Fruit fly (Drosophila melanogaster) whole organism, embryonic: Measurements from ENCODE around the gene Pxd.
A peak's percentile ranks its signal among the peaks of the same experiment; 100 is the strongest.

Experiments
- Abd-B ChIP-seq: fragments of 200-800 bp; sonication (Bioruptor generic); optimal IDR thresholded peaks from 2 replicates; lab custom pipeline; 2018; ENCODE audit warnings: missing biosample characterization, mild to moderate bottlenecking, missing genetic modification characterization, moderate library complexity
- Atf-2 ChIP-seq: fragments of 200-800 bp; sonication (Bioruptor generic); optimal IDR thresholded peaks from 2 replicates; lab custom pipeline; 2016; ENCODE audit warnings: missing biosample characterization, missing genetic modification characterization
- BtbVII ChIP-seq: fragments of 200-800 bp; sonication (Bioruptor generic); optimal IDR thresholded peaks from 3 replicates; lab custom pipeline; 2017; ENCODE audit warnings: missing biosample characterization, mild to moderate bottlenecking, missing genetic modification characterization
- CG1024 ChIP-seq: fragments of 200-800 bp; sonication (Bioruptor generic); IDR thresholded peaks from 2 replicates; pipeline ENCODE4 v1.3.6; 2022; ENCODE audit warnings: missing biosample characterization, missing genetic modification characterization
- CG10979 ChIP-seq: fragments of 200-800 bp; sonication (Bioruptor generic); optimal IDR thresholded peaks from 2 replicates; lab custom pipeline; 2018; ENCODE audit warnings: missing biosample characterization, mild to moderate bottlenecking, missing genetic modification characterization, moderate library complexity
- CG11085 ChIP-seq: fragments of 200-800 bp; sonication (Bioruptor generic); IDR thresholded peaks from 2 replicates; pipeline ENCODE4 v1.3.6; 2022; ENCODE audit warnings: missing biosample characterization, missing genetic modification characterization
- CG12071 ChIP-seq: fragments of 200-800 bp; sonication (Bioruptor generic); optimal IDR thresholded peaks from 3 replicates; lab custom pipeline; 2018; ENCODE audit warnings: missing biosample characterization, mild to moderate bottlenecking, missing genetic modification characterization
- CG1233 ChIP-seq: fragments of 200-800 bp; sonication (Bioruptor generic); optimal IDR thresholded peaks from 4 replicates; lab custom pipeline; 2018; ENCODE audit warnings: missing biosample characterization, mild to moderate bottlenecking, missing genetic modification characterization
- CG13424 ChIP-seq: fragments of 200-800 bp; sonication (Bioruptor generic); optimal IDR thresholded peaks from 2 replicates; lab custom pipeline; 2019; ENCODE audit warnings: missing biosample characterization, mild to moderate bottlenecking, missing genetic modification characterization, moderate library complexity
- CG14965 ChIP-seq: fragments of 200-800 bp; sonication (Bioruptor generic); optimal IDR thresholded peaks from 2 replicates; lab custom pipeline; 2016; ENCODE audit warnings: missing biosample characterization, missing genetic modification characterization, borderline replicate concordance
- CG16863 ChIP-seq: fragments of 200-800 bp; sonication (Bioruptor generic); optimal IDR thresholded peaks from 3 replicates; lab custom pipeline; 2016; ENCODE audit warnings: missing biosample characterization, missing genetic modification characterization
- CG17359 ChIP-seq: fragments of 200-800 bp; sonication (Bioruptor generic); optimal IDR thresholded peaks from 3 replicates; lab custom pipeline; 2018; ENCODE audit warnings: missing biosample characterization, mild to moderate bottlenecking, missing genetic modification characterization, moderate library complexity
- CG17361 ChIP-seq: fragments of 200-800 bp; sonication (Bioruptor generic); IDR thresholded peaks from 3 replicates; pipeline ENCODE4 v1.3.6; 2022; ENCODE audit warnings: missing biosample characterization, missing genetic modification characterization
- CG2678 ChIP-seq: fragments of 200-800 bp; sonication (Bioruptor generic); optimal IDR thresholded peaks from 3 replicates; lab custom pipeline; 2019; ENCODE audit warnings: missing biosample characterization, mild to moderate bottlenecking, missing genetic modification characterization, moderate library complexity
- CG3163 ChIP-seq: fragments of 200-800 bp; sonication (Bioruptor generic); optimal IDR thresholded peaks from 3 replicates; lab custom pipeline; 2016; ENCODE audit warnings: missing biosample characterization, missing genetic modification characterization
- CG34422 ChIP-seq: fragments of 200-800 bp; sonication (Bioruptor generic); IDR thresholded peaks from 3 replicates; pipeline ENCODE4 v1.3.6; 2022; ENCODE audit warnings: missing biosample characterization, missing genetic modification characterization
- CG3995 ChIP-seq: fragments of 200-800 bp; sonication (Bioruptor generic); optimal IDR thresholded peaks from 3 replicates; lab custom pipeline; 2016; ENCODE audit warnings: missing biosample characterization, missing genetic modification characterization
- CG4328 ChIP-seq: fragments of 200-800 bp; sonication (Bioruptor generic); optimal IDR thresholded peaks from 3 replicates; lab custom pipeline; 2017; ENCODE audit warnings: missing biosample characterization, missing genetic modification reagents, missing genetic modification characterization
- CG4360 ChIP-seq: fragments of 200-800 bp; sonication (Bioruptor generic); IDR thresholded peaks from 2 replicates; pipeline ENCODE4 v1.3.6; 2022; ENCODE audit warnings: missing biosample characterization, missing genetic modification characterization
- CG43689 ChIP-seq: fragments of 200-800 bp; sonication (Bioruptor generic); IDR thresholded peaks from 2 replicates; pipeline ENCODE4 v1.3.6; 2022; ENCODE audit warnings: missing biosample characterization, missing genetic modification characterization
- CG4730 ChIP-seq: fragments of 200-800 bp; sonication (Bioruptor generic); IDR thresholded peaks from 2 replicates; pipeline ENCODE4 v1.3.6; 2022; ENCODE audit warnings: missing biosample characterization, missing genetic modification characterization
- CG5180 ChIP-seq: fragments of 200-800 bp; sonication (Bioruptor generic); optimal IDR thresholded peaks from 3 replicates; lab custom pipeline; 2017; ENCODE audit warnings: missing biosample characterization, missing genetic modification characterization, mild to moderate bottlenecking, moderate library complexity, missing genetic modification reagents
- CG6175 ChIP-seq: fragments of 200-800 bp; sonication (Bioruptor generic); IDR thresholded peaks from 3 replicates; pipeline ENCODE4 v1.3.6; 2022; ENCODE audit warnings: missing biosample characterization, missing genetic modification characterization
- CG6654 ChIP-seq: fragments of 200-800 bp; sonication (Bioruptor generic); optimal IDR thresholded peaks from 2 replicates; lab custom pipeline; 2017; ENCODE audit warnings: missing biosample characterization, mild to moderate bottlenecking, missing genetic modification characterization
- CG7839 ChIP-seq: fragments of 200-800 bp; sonication (Bioruptor generic); optimal IDR thresholded peaks from 3 replicates; lab custom pipeline; 2018; ENCODE audit warnings: missing biosample characterization, mild to moderate bottlenecking, missing genetic modification characterization, moderate library complexity
- CG7963 ChIP-seq: fragments of 200-800 bp; sonication (Bioruptor generic); IDR thresholded peaks from 3 replicates; pipeline ENCODE4 v1.3.6; 2022; ENCODE audit warnings: missing biosample characterization, missing genetic modification characterization; ENCODE audit not compliant: partially characterized antibody
- CG9797 ChIP-seq: fragments of 200-800 bp; sonication (Bioruptor generic); optimal IDR thresholded peaks from 3 replicates; lab custom pipeline; 2018; ENCODE audit warnings: missing biosample characterization, mild to moderate bottlenecking, missing genetic modification characterization
- Camta ChIP-seq: fragments of 200-800 bp; sonication (Bioruptor generic); optimal IDR thresholded peaks from 2 replicates; lab custom pipeline; 2016; ENCODE audit warnings: missing biosample characterization, missing genetic modification characterization
- Ets97D ChIP-seq: fragments of 200-800 bp; sonication (Bioruptor generic); optimal IDR thresholded peaks from 3 replicates; lab custom pipeline; 2016; ENCODE audit warnings: missing biosample characterization, missing genetic modification characterization
- Oaz ChIP-seq: fragments of 200-800 bp; sonication (Bioruptor generic); IDR thresholded peaks from 2 replicates; pipeline ENCODE4 v1.3.6; 2022; ENCODE audit warnings: missing biosample characterization, missing genetic modification characterization
- Sox100B ChIP-seq: fragments of 200-800 bp; sonication (Bioruptor generic); optimal IDR thresholded peaks from 3 replicates; lab custom pipeline; 2018; ENCODE audit warnings: missing biosample characterization, mild to moderate bottlenecking, missing genetic modification characterization
- Sox102F ChIP-seq: fragments of 200-800 bp; sonication (Bioruptor generic); optimal IDR thresholded peaks from 2 replicates; lab custom pipeline; 2018; ENCODE audit warnings: missing biosample characterization, mild to moderate bottlenecking, missing genetic modification characterization, moderate library complexity
- dan ChIP-seq: fragments of 200-800 bp; sonication (Bioruptor generic); IDR thresholded peaks from 2 replicates; pipeline ENCODE4 v1.3.6; 2022; ENCODE audit warnings: missing biosample characterization, missing genetic modification characterization
- dpn ChIP-seq, 2 experiments: fragments of 200-800 bp; sonication (Bioruptor generic); optimal IDR thresholded peaks; 3 replicates each; lab custom pipeline; 2016; ENCODE audit warnings: missing biosample characterization in 2 of 2, missing genetic modification characterization in 2 of 2
- en ChIP-seq: fragments of 200-800 bp; sonication (Bioruptor generic); optimal IDR thresholded peaks from 2 replicates; lab custom pipeline; 2016; ENCODE audit warnings: missing biosample characterization, missing genetic modification characterization
- fd102C ChIP-seq: fragments of 200-800 bp; sonication (Bioruptor generic); optimal IDR thresholded peaks from 2 replicates; lab custom pipeline; 2018; ENCODE audit warnings: missing biosample characterization, mild to moderate bottlenecking, missing genetic modification characterization, moderate library complexity
- gcm2 ChIP-seq: fragments of 200-800 bp; sonication (Bioruptor generic); optimal IDR thresholded peaks from 2 replicates; lab custom pipeline; 2016; ENCODE audit warnings: missing biosample characterization, missing genetic modification characterization
- insv ChIP-seq, 2 experiments: fragments of 200-800 bp; sonication (Bioruptor generic); optimal IDR thresholded peaks; 3 replicates each; lab custom pipeline; 2016 to 2018; ENCODE audit warnings: missing biosample characterization in 2 of 2, missing genetic modification characterization in 2 of 2
- nerfin-1 ChIP-seq: fragments of 200-800 bp; sonication (Bioruptor generic); optimal IDR thresholded peaks from 3 replicates; lab custom pipeline; 2019; ENCODE audit warnings: missing biosample characterization, mild to moderate bottlenecking, missing genetic modification characterization, moderate library complexity
- nmo ChIP-seq: fragments of 200-800 bp; sonication (Bioruptor generic); optimal IDR thresholded peaks from 2 replicates; lab custom pipeline; 2018; ENCODE audit warnings: missing biosample characterization, mild to moderate bottlenecking, missing genetic modification characterization, moderate library complexity
- nom ChIP-seq: fragments of 200-800 bp; sonication (Bioruptor generic); optimal IDR thresholded peaks from 2 replicates; lab custom pipeline; 2017; ENCODE audit warnings: missing biosample characterization, missing genetic modification characterization, mild to moderate bottlenecking, moderate library complexity, missing genetic modification reagents
- onecut ChIP-seq: fragments of 200-800 bp; sonication (Bioruptor generic); IDR thresholded peaks from 2 replicates; pipeline ENCODE4 v1.3.6; 2022; ENCODE audit warnings: missing biosample characterization, missing genetic modification characterization
- p53 ChIP-seq: fragments of 200-800 bp; sonication (Bioruptor generic); optimal IDR thresholded peaks from 2 replicates; lab custom pipeline; 2016; ENCODE audit warnings: missing biosample characterization, missing genetic modification characterization
- pum ChIP-seq: fragments of 200-800 bp; sonication (Bioruptor generic); optimal IDR thresholded peaks from 2 replicates; lab custom pipeline; 2016; ENCODE audit warnings: missing biosample characterization, missing genetic modification characterization
- run ChIP-seq: fragments of 200-800 bp; sonication (Bioruptor generic); optimal IDR thresholded peaks from 3 replicates; lab custom pipeline; 2018; ENCODE audit warnings: missing biosample characterization, mild to moderate bottlenecking, missing genetic modification characterization
- sna ChIP-seq: fragments of 200-800 bp; sonication (Bioruptor generic); IDR thresholded peaks from 2 replicates; pipeline ENCODE4 v1.3.6; 2022; ENCODE audit warnings: missing biosample characterization, missing genetic modification characterization; ENCODE audit not compliant: partially characterized antibody
- sr ChIP-seq: fragments of 200-800 bp; sonication (Bioruptor generic); IDR thresholded peaks from 3 replicates; pipeline ENCODE4 v1.3.6; 2022; ENCODE audit warnings: missing biosample characterization, missing genetic modification characterization
- tap ChIP-seq: fragments of 200-800 bp; optimal IDR thresholded peaks from 3 replicates; lab custom pipeline; 2019; ENCODE audit warnings: missing biosample characterization, mild to moderate bottlenecking, missing genetic modification characterization, moderate library complexity
- tup ChIP-seq: fragments of 200-800 bp; sonication (Bioruptor generic); optimal IDR thresholded peaks from 2 replicates; lab custom pipeline; 2016; ENCODE audit warnings: missing biosample characterization, mild to moderate bottlenecking, missing genetic modification characterization, moderate library complexity
- usp ChIP-seq: fragments of >200 bp; optimal IDR thresholded peaks from 2 replicates; lab custom pipeline; 2017; ENCODE audit warnings: missing biosample characterization, missing genetic modification characterization
- vfl ChIP-seq: fragments of 200-800 bp; sonication (Bioruptor generic); optimal IDR thresholded peaks from 2 replicates; lab custom pipeline; 2016; ENCODE audit warnings: missing biosample characterization, missing genetic modification characterization
- zen2 ChIP-seq: fragments of 200-800 bp; sonication (Bioruptor generic); IDR thresholded peaks from 3 replicates; pipeline ENCODE4 v1.3.6; 2022; ENCODE audit warnings: missing biosample characterization, missing genetic modification characterization; ENCODE audit not compliant: partially characterized antibody

Pxd gene

DNA sequence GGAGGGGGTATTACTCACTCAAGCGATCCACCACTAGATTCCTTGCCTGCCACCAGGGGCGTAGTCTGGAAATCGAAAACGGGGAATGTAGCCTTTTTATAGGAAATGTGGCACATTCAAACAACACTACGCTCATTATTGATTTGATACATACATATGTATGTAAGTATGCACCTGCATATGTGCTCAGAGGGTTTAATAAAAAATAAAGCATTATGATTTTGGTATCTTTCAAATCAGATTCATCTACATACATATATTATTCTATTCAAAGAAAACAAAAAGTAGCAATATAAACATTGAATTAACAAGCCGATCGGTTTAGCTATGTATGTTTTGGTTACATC lies 42.5 kb downstream of the Pxd start (continued):
- TF ChIP-seq CG17359 (tag; lab: Kevin White, UChicago): peak; percentile 62
- TF ChIP-seq pum (GFP tag; lab: Kevin White, UChicago): no peak
- TF ChIP-seq nom (GFP tag; lab: Kevin White, UChicago): no peak
- no peak for TF ChIP-seq CG12071 (GFP tag; lab: Kevin White, UChicago)
- no peak for TF ChIP-seq Ets97D (GFP tag; lab: Kevin White, UChicago)
- TF ChIP-seq CG1233: no peak
- no peak for TF ChIP-seq BtbVII (GFP tag; lab: Kevin White, UChicago)
- TF ChIP-seq Atf-2 (GFP tag; lab: Kevin White, UChicago): no peak
- no peak for TF ChIP-seq CG5180 (GFP tag; lab: Kevin White, UChicago)
- TF ChIP-seq zen2: no peak
- TF ChIP-seq p53: no peak
- TF ChIP-seq Sox102F (GFP tag; lab: Kevin White, UChicago): peak; percentile 33
- no peak for TF ChIP-seq CG3995 (GFP tag; lab: Kevin White, UChicago)
- no peak for TF ChIP-seq CG3163 (GFP tag; lab: Kevin White, UChicago)
- no peak for TF ChIP-seq insv (GFP tag; optimal IDR thresholded peaks at IDR 0.05; lab: Kevin White, UChicago)
- no peak for TF ChIP-seq CG16863 (GFP tag; lab: Kevin White, UChicago)
- no peak for TF ChIP-seq fd102C (GFP tag; lab: Kevin White, UChicago)
- TF ChIP-seq CG7963 (GFP tag; lab: Robert Waterston, UW): no peak
- peak; percentile 41; the same call in 1 of the 2 replicates for TF ChIP-seq onecut (GFP tag; lab: Robert Waterston, UW)
- TF ChIP-seq run: no peak
- no peak for TF ChIP-seq tap (tag; lab: Kevin White, UChicago)
- TF ChIP-seq CG6175 (GFP tag; lab: Robert Waterston, UW): no peak
- peak; percentile 45 for TF ChIP-seq CG10979 (tag; lab: Kevin White, UChicago)
- no peak for TF ChIP-seq nerfin-1
- no peak for TF ChIP-seq sr (GFP tag; lab: Robert Waterston, UW)
- TF ChIP-seq Oaz: no peak
- TF ChIP-seq dan (GFP tag; lab: Robert Waterston, UW): no peak
- TF ChIP-seq CG7839 (tag; lab: Kevin White, UChicago): peak; percentile 54
- no peak for TF ChIP-seq CG4730 (GFP tag; lab: Robert Waterston, UW)
- TF ChIP-seq CG4328 (GFP tag; lab: Kevin White, UChicago): no peak
- peak; percentile 3 for TF ChIP-seq CG2678 (tag; lab: Kevin White, UChicago)
- no peak for TF ChIP-seq Abd-B (GFP tag; lab: Kevin White, UChicago)
- no peak for TF ChIP-seq usp (GFP tag; lab: Kevin White, UChicago)
- TF ChIP-seq CG1024 (GFP tag; lab: Robert Waterston, UW): no peak
- TF ChIP-seq CG11085 (GFP tag; lab: Robert Waterston, UW): no peak
- no peak for TF ChIP-seq CG14965 (GFP tag; lab: Kevin White, UChicago)
- no peak for TF ChIP-seq CG13424
- TF ChIP-seq en (GFP tag; lab: Kevin White, UChicago): no peak
- TF ChIP-seq dpn (GFP tag; optimal IDR thresholded peaks at IDR 0.05; lab: Kevin White, UChicago): no peak
- TF ChIP-seq nmo (GFP tag; lab: Kevin White, UChicago): no peak
- TF ChIP-seq CG4360 (GFP tag; lab: Robert Waterston, UW): no peak
- TF ChIP-seq gcm2: no peak
- TF ChIP-seq CG6654 (GFP tag; lab: Kevin White, UChicago): peak; percentile 22
- TF ChIP-seq CG17361 (GFP tag; lab: Robert Waterston, UW): peak; percentile 61; the same call in 2 of the 3 replicates
- TF ChIP-seq CG9797 (GFP tag; lab: Kevin White, UChicago): no peak
- no peak for TF ChIP-seq tup (GFP tag; lab: Kevin White, UChicago)
- no peak for TF ChIP-seq sna
- peak; percentile 34 for TF ChIP-seq Sox100B
- TF ChIP-seq Camta (GFP tag; lab: Kevin White, UChicago): no peak
- no peak for TF ChIP-seq vfl
- no peak for TF ChIP-seq CG43689 (GFP tag; lab: Robert Waterston, UW)
- no peak for TF ChIP-seq CG34422
